Worm (Caenorhabditis elegans) whole organism, mixed stage, embryonic: ENCODE data around the gene fbxa-35.

Experiments used
- ceh-83 ChIP-seq: fragments of 200-800 bp; sonication (Bioruptor generic); optimal IDR thresholded peaks from 2 replicates; lab custom pipeline; 2018; ENCODE audit warnings: mild to moderate bottlenecking, missing genetic modification characterization, missing compliant biosample characterization
- ham-2 ChIP-seq: fragments of 200-800 bp; sonication (Bioruptor generic); optimal IDR thresholded peaks from 2 replicates; lab custom pipeline; 2018; ENCODE audit warnings: mild to moderate bottlenecking, missing genetic modification characterization, missing compliant biosample characterization
- unc-39 ChIP-seq: fragments of 150-350 bp; optimal IDR thresholded peaks from 2 replicates; lab custom pipeline; 2014; ENCODE audit warnings: missing biosample characterization, missing genetic modification characterization
- unc-62 ChIP-seq: fragments of 150-350 bp; optimal IDR thresholded peaks from 2 replicates; lab custom pipeline; 2014; ENCODE audit warnings: missing biosample characterization, missing genetic modification reagents, missing genetic modification characterization

Gene fbxa-35

ce11 chrIII:1345694-1346093 lies 50.2 kb downstream of the fbxa-35 start, which contains the start of gene Y82E9BL.6:
Gene Y82E9BL.6, minus strand, starts transcription at chrIII:1345794.
- TF ChIP-seq ham-2 (GFP tag; lab: Kevin White, UChicago) (no peak), unc-62 (GFP tag; lab: Kevin White, UChicago) (no peak), unc-39 (tag; lab: Kevin White, UChicago) (no peak), ceh-83 (GFP tag; lab: Kevin White, UChicago) (no peak)
